Fruit fly (Drosophila melanogaster): ENCODE measurements around the gene Rev1.

The Rev1 gene

dm6 chr3L:654019-654418 is at the start of gene Rev1, which contains the start of gene MED30 (continued):
- TF ChIP-seq knrl (GFP tag; IDR thresholded peaks at IDR 0.05; ENCODE audit: partially characterized antibody): 0 out of 3 replicates have a peak, but pooled peaks have one; percentile 29
- TF ChIP-seq Dip3 (GFP tag; optimal IDR thresholded peaks at IDR 0.05): peak; percentile 97
- peak; percentile 94 for TF ChIP-seq az2 (GFP tag; optimal IDR thresholded peaks at IDR 0.05)
- peak; percentile 79 for TF ChIP-seq CG5953 (GFP tag; IDR thresholded peaks at IDR 0.05)
- TF ChIP-seq CG7839 (tag; optimal IDR thresholded peaks at IDR 0.05): peak; percentile 92
- peak; percentile 92 for TF ChIP-seq slou (GFP tag; optimal IDR thresholded peaks at IDR 0.05)
- TF ChIP-seq ind (GFP tag; optimal IDR thresholded peaks at IDR 0.05): peak; percentile 96
- peak; percentile 92 for TF ChIP-seq CG11504 (tag; optimal IDR thresholded peaks at IDR 0.05)
- TF ChIP-seq tgo (GFP tag; IDR thresholded peaks at IDR 0.05): peak; percentile 89
- TF ChIP-seq stwl (tag; optimal IDR thresholded peaks at IDR 0.05): peak; percentile 92
- peak; percentile 90 for TF ChIP-seq Hmx (GFP tag; optimal IDR thresholded peaks at IDR 0.05)
- peak; percentile 48 for TF ChIP-seq CTCF (GFP tag; optimal IDR thresholded peaks at IDR 0.05)
- TF ChIP-seq seq (GFP tag; IDR thresholded peaks at IDR 0.05): peak; percentile 84
- TF ChIP-seq Dad (GFP tag; optimal IDR thresholded peaks at IDR 0.05): peak; percentile 95
- peak; percentile 93 for TF ChIP-seq Ets97D (GFP tag; optimal IDR thresholded peaks at IDR 0.05)
- peak; percentile 87 for TF ChIP-seq CG18262 (tag; optimal IDR thresholded peaks at IDR 0.05)
- peak; percentile 96 for TF ChIP-seq Rfx (GFP tag; IDR thresholded peaks at IDR 0.05)
- TF ChIP-seq chm (GFP tag; IDR thresholded peaks at IDR 0.05): peak; percentile 85
- peak; percentile 76 for TF ChIP-seq CG17612 (GFP tag; IDR thresholded peaks at IDR 0.05)
- peak; percentile 94 for TF ChIP-seq CG12155 (GFP tag; optimal IDR thresholded peaks at IDR 0.05)
- TF ChIP-seq CG6854 (GFP tag; optimal IDR thresholded peaks at IDR 0.05): peak; percentile 85
- TF ChIP-seq z (GFP tag; IDR thresholded peaks at IDR 0.05): no peak
- peak; percentile 73 for TF ChIP-seq CG3407 (GFP tag; optimal IDR thresholded peaks at IDR 0.05)
- TF ChIP-seq ab (GFP tag; optimal IDR thresholded peaks at IDR 0.05): peak; percentile 89
- peak; percentile 84 for TF ChIP-seq CG1529 (GFP tag; optimal IDR thresholded peaks at IDR 0.05)
- TF ChIP-seq CG12942 (GFP tag; optimal IDR thresholded peaks at IDR 0.05): peak; percentile 96
- no peak for TF ChIP-seq hb (GFP tag; IDR thresholded peaks at IDR 0.05; ENCODE audit: partially characterized antibody)
- TF ChIP-seq scrt (GFP tag; optimal IDR thresholded peaks at IDR 0.05): peak; percentile 81
- TF ChIP-seq lbe (GFP tag; optimal IDR thresholded peaks at IDR 0.05): peak; percentile 93
- TF ChIP-seq Fer2 (tag; optimal IDR thresholded peaks at IDR 0.05): peak; percentile 94
- peak; percentile 85 for TF ChIP-seq Ssrp (tag; optimal IDR thresholded peaks at IDR 0.05)
- peak; percentile 68; the same call in 1 of the 2 replicates for TF ChIP-seq dimm (GFP tag; IDR thresholded peaks at IDR 0.05)
- TF ChIP-seq CG1602 (GFP tag; optimal IDR thresholded peaks at IDR 0.05): peak; percentile 93
- TF ChIP-seq ewg (GFP tag; optimal IDR thresholded peaks at IDR 0.05): peak; percentile 82
- peak; percentile 97 for TF ChIP-seq Antp (GFP tag; optimal IDR thresholded peaks at IDR 0.05)
- TF ChIP-seq YL-1 (GFP tag; optimal IDR thresholded peaks at IDR 0.05): peak; percentile 88
- peak; percentile 88 for TF ChIP-seq gcm2 (GFP tag; optimal IDR thresholded peaks at IDR 0.05)
- peak; percentile 67 for TF ChIP-seq Dll (GFP tag; IDR thresholded peaks at IDR 0.05; ENCODE audit: partially characterized antibody)
- no peak for TF ChIP-seq ro (GFP tag; IDR thresholded peaks at IDR 0.05)
- TF ChIP-seq CG11723 (GFP tag; optimal IDR thresholded peaks at IDR 0.05): peak; percentile 88
- TF ChIP-seq luna (GFP tag; optimal IDR thresholded peaks at IDR 0.05): peak; percentile 91
- TF ChIP-seq CG10565 (GFP tag; optimal IDR thresholded peaks at IDR 0.05): peak; percentile 54
- TF ChIP-seq exex (tag; optimal IDR thresholded peaks at IDR 0.05): peak; percentile 82
- peak; percentile 71 for TF ChIP-seq CG8281 (tag; optimal IDR thresholded peaks at IDR 0.05)
- peak; percentile 85 for TF ChIP-seq CG6683 (GFP tag; optimal IDR thresholded peaks at IDR 0.05)
- 0 out of 2 replicates have a peak, but pooled peaks have one; percentile 5 for TF ChIP-seq Lim3 (GFP tag; IDR thresholded peaks at IDR 0.05)
- TF ChIP-seq CG17568 (GFP tag; optimal IDR thresholded peaks at IDR 0.05): no peak
- peak; percentile 92 for TF ChIP-seq CG10209 (GFP tag; optimal IDR thresholded peaks at IDR 0.05)
- TF ChIP-seq fd96Cb (tag; optimal IDR thresholded peaks at IDR 0.05): peak; percentile 85
- peak; percentile 74 for TF ChIP-seq CG11696 (GFP tag; IDR thresholded peaks at IDR 0.05)
- TF ChIP-seq NC2α (GFP tag; optimal IDR thresholded peaks at IDR 0.05): peak; percentile 90
